Worm (Caenorhabditis elegans): ENCODE results near the gene Y39G8B.13.

Gene Y39G8B.13

ce11 chrII:13956529-13956928 lies 26.3 kb downstream of the Y39G8B.13 start (continued):
- no peak for TF ChIP-seq gei-8 (GFP tag; optimal IDR thresholded peaks at IDR 0.05)
- TF ChIP-seq ctbp-1 (GFP tag; IDR thresholded peaks at IDR 0.05), result no peak
- peak; percentile 31 for TF ChIP-seq mxl-3 (GFP tag; optimal IDR thresholded peaks at IDR 0.05)
- no peak for TF ChIP-seq Y75B8A.6 (GFP tag; IDR thresholded peaks at IDR 0.05)
- no peak for TF ChIP-seq ceh-82 (tag; optimal IDR thresholded peaks at IDR 0.05)
- TF ChIP-seq Y5F2A.4 (GFP tag; optimal IDR thresholded peaks at IDR 0.05), result no peak
- TF ChIP-seq zip-2 (tag; optimal IDR thresholded peaks at IDR 0.05), result no peak
- TF ChIP-seq D1046.2 (GFP tag; IDR thresholded peaks at IDR 0.05), result no peak
- no peak for TF ChIP-seq daf-12 (tag; optimal IDR thresholded peaks at IDR 0.05)
- TF ChIP-seq tag-97 (GFP tag; IDR thresholded peaks at IDR 0.05), result no peak
- no peak for TF ChIP-seq madf-5 (GFP tag; IDR thresholded peaks at IDR 0.05)
- no peak for TF ChIP-seq unc-130 (GFP tag; optimal IDR thresholded peaks at IDR 0.05)
- TF ChIP-seq lim-7 (GFP tag; IDR thresholded peaks at IDR 0.05), result no peak
- no peak for TF ChIP-seq T26A8.4 (GFP tag; IDR thresholded peaks at IDR 0.05)
- TF ChIP-seq F37D6.2 (tag; optimal IDR thresholded peaks at IDR 0.05), result no peak
- TF ChIP-seq dmd-6 (GFP tag; IDR thresholded peaks at IDR 0.05), result peak; percentile 91
- TF ChIP-seq zfp-2 (tag; optimal IDR thresholded peaks at IDR 0.05), result no peak
- TF ChIP-seq Y105C5A.15 (GFP tag; IDR thresholded peaks at IDR 0.05), result no peak
- TF ChIP-seq madf-9 (GFP tag; conservative IDR thresholded peaks at IDR 0.05), result no peak
- TF ChIP-seq mep-1 (tag; optimal IDR thresholded peaks at IDR 0.05), result peak; percentile 29
- peak in 1 of 2 experiments; percentile 42 for TF ChIP-seq unc-62 (GFP tag; optimal IDR thresholded peaks at IDR 0.05 in 1 of 2)
- no peak for TF ChIP-seq unc-62 (tag; optimal IDR thresholded peaks at IDR 0.05)
- TF ChIP-seq Y48G9A.11 (GFP tag; IDR thresholded peaks at IDR 0.05), result no peak
- peak; percentile 50 for TF ChIP-seq hlh-30 (tag; optimal IDR thresholded peaks at IDR 0.05; ENCODE audit: insufficient read depth)
- TF ChIP-seq set-16 (GFP tag; IDR thresholded peaks at IDR 0.05), result no peak
- no peak for TF ChIP-seq ces-1 (GFP tag; optimal IDR thresholded peaks at IDR 0.05)
- no peak for TF ChIP-seq lin-39 (tag; optimal IDR thresholded peaks at IDR 0.05)
- TF ChIP-seq fkh-10 (GFP tag; optimal IDR thresholded peaks at IDR 0.05), result no peak
- TF ChIP-seq saeg-2 (GFP tag; IDR thresholded peaks at IDR 0.05), result peak; percentile 72; the same call in 1 of the 2 replicates
- no peak for TF ChIP-seq spr-3 (GFP tag; optimal IDR thresholded peaks at IDR 0.05)
- no peak for TF ChIP-seq sdz-12 (GFP tag; optimal IDR thresholded peaks at IDR 0.05)
- TF ChIP-seq skn-1 (tag; optimal IDR thresholded peaks at IDR 0.05), result no peak
- TF ChIP-seq ama-1 (optimal IDR thresholded peaks at IDR 0.05), result no peak
- TF ChIP-seq php-3 (GFP tag; IDR thresholded peaks at IDR 0.05), result peak; percentile 86
- no peak for TF ChIP-seq ceh-32 (tag; optimal IDR thresholded peaks at IDR 0.05; ENCODE audit: poor library complexity)
- TF ChIP-seq attf-4 (tag; optimal IDR thresholded peaks at IDR 0.05), result no peak
- TF ChIP-seq egl-43 (GFP tag; IDR thresholded peaks at IDR 0.05), result no peak
- no peak for TF ChIP-seq snpc-4 (tag; optimal IDR thresholded peaks at IDR 0.05)
- TF ChIP-seq dpl-1 (GFP tag; optimal IDR thresholded peaks at IDR 0.05), result no peak
- TF ChIP-seq mdt-29 (GFP tag; IDR thresholded peaks at IDR 0.05), result no peak
- TF ChIP-seq mes-2 (tag; optimal IDR thresholded peaks at IDR 0.05; ENCODE audit: poor library complexity, severe bottlenecking), result peak; percentile 37
- no peak for TF ChIP-seq nhr-41 (GFP tag; IDR thresholded peaks at IDR 0.05)
- no peak for TF ChIP-seq ceh-28 (tag; optimal IDR thresholded peaks at IDR 0.05)
- peak; percentile 61; the same call in 1 of the 2 replicates for TF ChIP-seq tra-1 (GFP tag; IDR thresholded peaks at IDR 0.05)
- TF ChIP-seq nhr-10 (tag; optimal IDR thresholded peaks at IDR 0.05), result no peak
- TF ChIP-seq nhr-237 (tag; optimal IDR thresholded peaks at IDR 0.05), result no peak
- TF ChIP-seq F44E2.7 (GFP tag; IDR thresholded peaks at IDR 0.05), result no peak
- no peak for TF ChIP-seq ztf-7 (tag; optimal IDR thresholded peaks at IDR 0.05)
- TF ChIP-seq snpc-1.2 (GFP tag; IDR thresholded peaks at IDR 0.05), result no peak
- TF ChIP-seq lin-13 (GFP tag; optimal IDR thresholded peaks at IDR 0.05), result no peak
- TF ChIP-seq nhr-6 (tag; optimal IDR thresholded peaks at IDR 0.05), result no peak
- TF ChIP-seq arid-1 (GFP tag; conservative IDR thresholded peaks at IDR 0.05), result no peak
- no peak for TF ChIP-seq duxl-1 (tag; optimal IDR thresholded peaks at IDR 0.05; ENCODE audit: poor library complexity)
